Worm (Caenorhabditis elegans) whole organism, late embryonic: ENCODE results near the gene toe-2.

ENCODE experiments used
- C08G9.2 ChIP-seq: sonication (generic microtip); optimal IDR thresholded peaks from 2 replicates; lab custom pipeline; 2016; ENCODE audit warnings: mild to moderate bottlenecking, missing genetic modification characterization, moderate library complexity, missing compliant biosample characterization
- T23F11.4 ChIP-seq: fragments of 200-800 bp; sonication (Bioruptor generic); optimal IDR thresholded peaks from 2 replicates; lab custom pipeline; 2018; ENCODE audit warnings: mild to moderate bottlenecking, missing genetic modification characterization, missing compliant biosample characterization
- ceh-18 ChIP-seq: sonication (generic microtip); optimal IDR thresholded peaks from 2 replicates; lab custom pipeline; 2016; ENCODE audit warnings: missing genetic modification characterization, missing compliant biosample characterization
- ceh-2 ChIP-seq: sonication (generic microtip); optimal IDR thresholded peaks from 2 replicates; lab custom pipeline; 2016; ENCODE audit warnings: missing genotype, missing genetic modification characterization, missing compliant biosample characterization
- ceh-22 ChIP-seq: sonication (generic microtip); optimal IDR thresholded peaks from 2 replicates; lab custom pipeline; 2017; ENCODE audit warnings: missing biosample characterization, missing genetic modification characterization
- ceh-24 ChIP-seq: sonication (generic microtip); optimal IDR thresholded peaks from 2 replicates; lab custom pipeline; 2016; ENCODE audit warnings: mild to moderate bottlenecking, missing genetic modification characterization, missing compliant biosample characterization
- ceh-30 ChIP-seq: fragments of 150-350 bp; optimal IDR thresholded peaks from 2 replicates; lab custom pipeline; 2014; ENCODE audit warnings: missing biosample characterization, missing genetic modification characterization
- ceh-31 ChIP-seq: sonication (generic microtip); optimal IDR thresholded peaks from 2 replicates; lab custom pipeline; 2016; ENCODE audit warnings: missing genetic modification characterization, missing compliant biosample characterization
- ceh-34 ChIP-seq: sonication (generic microtip); optimal IDR thresholded peaks from 2 replicates; lab custom pipeline; 2016; ENCODE audit warnings: mild to moderate bottlenecking, missing genetic modification characterization, missing compliant biosample characterization
- ceh-45 ChIP-seq: fragments of 200-800 bp; sonication (Bioruptor generic); IDR thresholded peaks from 2 replicates; pipeline ENCODE4 v1.3.6; 2022; ENCODE audit warnings: missing genetic modification reagents, missing genetic modification characterization, missing compliant biosample characterization
- ceh-9 ChIP-seq: sonication (generic microtip); optimal IDR thresholded peaks from 2 replicates; lab custom pipeline; 2016; ENCODE audit warnings: mild to moderate bottlenecking, missing genetic modification characterization, inconsistent platforms, missing compliant biosample characterization
- che-1 ChIP-seq: sonication (generic microtip); optimal IDR thresholded peaks from 2 replicates; lab custom pipeline; 2016; ENCODE audit warnings: mild to moderate bottlenecking, missing genetic modification characterization, missing compliant biosample characterization
- dve-1 ChIP-seq: sonication (generic microtip); optimal IDR thresholded peaks from 2 replicates; lab custom pipeline; 2017; ENCODE audit warnings: antibody characterized with exemption, mild to moderate bottlenecking, missing genetic modification characterization, missing compliant biosample characterization
- elt-2 ChIP-seq: sonication (generic microtip); optimal IDR thresholded peaks from 2 replicates; lab custom pipeline; 2016; ENCODE audit warnings: missing genetic modification reagents, missing genetic modification characterization, missing compliant biosample characterization
- elt-4 ChIP-seq: sonication (generic microtip); optimal IDR thresholded peaks from 2 replicates; lab custom pipeline; 2016; ENCODE audit warnings: missing genetic modification characterization, missing compliant biosample characterization
- eyg-1 ChIP-seq: sonication (generic microtip); optimal IDR thresholded peaks from 2 replicates; lab custom pipeline; 2016; ENCODE audit warnings: missing genotype, missing genetic modification characterization, missing compliant biosample characterization
- fax-1 ChIP-seq: sonication (generic microtip); optimal IDR thresholded peaks from 2 replicates; lab custom pipeline; 2016; ENCODE audit warnings: missing genotype, missing genetic modification characterization, missing compliant biosample characterization
- fkh-6 ChIP-seq: sonication (generic microtip); optimal IDR thresholded peaks from 2 replicates; lab custom pipeline; 2016; ENCODE audit warnings: missing genetic modification characterization, missing compliant biosample characterization
- hlh-15 ChIP-seq: sonication (generic microtip); optimal IDR thresholded peaks from 2 replicates; lab custom pipeline; 2016; ENCODE audit warnings: missing genetic modification characterization, missing compliant biosample characterization
- hlh-30 ChIP-seq: sonication (generic microtip); optimal IDR thresholded peaks from 2 replicates; lab custom pipeline; 2017; ENCODE audit warnings: antibody characterized with exemption, missing genetic modification characterization, missing compliant biosample characterization; ENCODE audit not compliant: insufficient read depth
- lim-6 ChIP-seq: sonication (generic microtip); optimal IDR thresholded peaks from 2 replicates; lab custom pipeline; 2016; ENCODE audit warnings: missing genetic modification characterization, missing compliant biosample characterization
- lin-11 ChIP-seq: fragments of 200-800 bp; sonication (Bioruptor generic); optimal IDR thresholded peaks from 2 replicates; lab custom pipeline; 2018; ENCODE audit warnings: mild to moderate bottlenecking, missing genetic modification characterization, missing compliant biosample characterization
- madf-2 ChIP-seq: sonication (generic microtip); optimal IDR thresholded peaks from 2 replicates; lab custom pipeline; 2017; ENCODE audit warnings: missing genetic modification characterization, missing compliant biosample characterization
- mec-3 ChIP-seq: sonication (generic microtip); optimal IDR thresholded peaks from 2 replicates; lab custom pipeline; 2016; ENCODE audit warnings: borderline replicate concordance, missing genetic modification characterization, missing compliant biosample characterization
- nfya-1 ChIP-seq: sonication (generic microtip); optimal IDR thresholded peaks from 2 replicates; lab custom pipeline; 2017; ENCODE audit warnings: missing genetic modification characterization, mild to moderate bottlenecking, missing compliant biosample characterization, antibody characterized with exemption, moderate library complexity
- nhr-11 ChIP-seq: fragments of 150-350 bp; optimal IDR thresholded peaks from 2 replicates; lab custom pipeline; 2014; ENCODE audit warnings: missing biosample characterization, missing genetic modification characterization
- npax-4 ChIP-seq: sonication (generic microtip); optimal IDR thresholded peaks from 2 replicates; lab custom pipeline; 2016; ENCODE audit warnings: missing genetic modification characterization, missing compliant biosample characterization
- odd-2 ChIP-seq: sonication (generic microtip); optimal IDR thresholded peaks from 2 replicates; lab custom pipeline; 2017; ENCODE audit warnings: antibody characterized with exemption, mild to moderate bottlenecking, missing genetic modification characterization, missing compliant biosample characterization
- pax-1 ChIP-seq: fragments of 150-350 bp; optimal IDR thresholded peaks from 2 replicates; lab custom pipeline; 2014; ENCODE audit warnings: missing biosample characterization, missing genetic modification characterization
- pha-2 ChIP-seq: sonication (generic microtip); optimal IDR thresholded peaks from 2 replicates; lab custom pipeline; 2017; ENCODE audit warnings: mild to moderate bottlenecking, missing genetic modification characterization, missing compliant biosample characterization
- pqm-1 ChIP-seq: sonication (generic microtip); optimal IDR thresholded peaks from 2 replicates; lab custom pipeline; 2016; ENCODE audit warnings: missing genetic modification characterization, missing compliant biosample characterization
- rnt-1 ChIP-seq: sonication (generic microtip); optimal IDR thresholded peaks from 2 replicates; lab custom pipeline; 2016; ENCODE audit warnings: missing genetic modification characterization, missing compliant biosample characterization
- sox-2 ChIP-seq: fragments of 200-800 bp; sonication (Bioruptor generic); IDR thresholded peaks from 2 replicates; pipeline ENCODE4 v1.3.6; 2022; ENCODE audit warnings: missing genetic modification reagents, missing genetic modification characterization, missing compliant biosample characterization
- sox-4 ChIP-seq: sonication (generic microtip); optimal IDR thresholded peaks from 2 replicates; lab custom pipeline; 2017; ENCODE audit warnings: mild to moderate bottlenecking, missing genetic modification characterization, inconsistent platforms, missing compliant biosample characterization
- syd-9 ChIP-seq: sonication (generic microtip); optimal IDR thresholded peaks from 2 replicates; lab custom pipeline; 2016; ENCODE audit warnings: mild to moderate bottlenecking, missing genetic modification characterization, moderate library complexity, missing compliant biosample characterization
- tbx-2 ChIP-seq: sonication (generic microtip); optimal IDR thresholded peaks from 2 replicates; lab custom pipeline; 2016; ENCODE audit warnings: missing genetic modification characterization, missing compliant biosample characterization
- unc-3 ChIP-seq, 2 experiments: fragments of 200-800 bp in 1 of 2; sonication (Bioruptor generic) in 1 of 2; sonication (generic microtip) in 1 of 2; conservative IDR thresholded peaks in 1 of 2; optimal IDR thresholded peaks in 1 of 2; 2 replicates each; pipeline versions ENCODE4 v1.3.6 to Lab custom; 2016 to 2022; ENCODE audit warnings: missing compliant biosample characterization in 2 of 2, missing genetic modification characterization in 2 of 2, missing genetic modification reagents in 1 of 2
- unc-42 ChIP-seq: sonication (generic microtip); optimal IDR thresholded peaks from 2 replicates; lab custom pipeline; 2016; ENCODE audit warnings: missing genotype, missing genetic modification characterization, missing compliant biosample characterization
- unc-55 ChIP-seq: sonication (generic microtip); optimal IDR thresholded peaks from 2 replicates; lab custom pipeline; 2017; ENCODE audit warnings: missing biosample characterization, missing genetic modification reagents, missing genetic modification characterization
- zip-5 ChIP-seq: sonication (generic microtip); optimal IDR thresholded peaks from 2 replicates; lab custom pipeline; 2016; ENCODE audit warnings: missing genetic modification characterization, missing compliant biosample characterization
- ztf-16 ChIP-seq: sonication (generic microtip); optimal IDR thresholded peaks from 2 replicates; lab custom pipeline; 2017; ENCODE audit warnings: missing genetic modification characterization, missing compliant biosample characterization

The toe-2 gene

DNA sequence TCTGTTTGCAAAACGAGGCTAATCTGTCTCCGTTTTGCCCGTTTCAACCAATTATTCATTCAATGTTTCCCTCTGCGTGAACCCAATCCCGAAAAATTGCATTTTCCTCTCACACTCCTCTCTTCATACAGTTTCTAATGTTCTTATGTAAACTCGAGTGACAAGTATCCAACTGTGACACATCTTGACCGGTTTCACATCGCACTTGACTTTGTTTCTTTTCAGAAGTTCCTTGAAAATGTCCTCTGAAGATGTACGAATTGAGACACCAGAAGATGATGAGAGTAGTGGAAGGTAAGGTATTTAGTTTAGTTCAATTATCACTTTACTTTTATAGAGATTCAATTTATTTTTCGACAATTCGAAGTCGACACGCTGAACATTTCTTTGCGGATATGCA, 10.8 kb upstream of the toe-2 start, which contains the start of gene abcx-1:
TSS of gene abcx-1 (plus strand) at position 224 of the 400 bp plus-strand sequence.
- TF ChIP-seq ceh-2 (tag; lab: Kevin White, UChicago) (no peak), ceh-34 (tag; lab: Kevin White, UChicago) (no peak), rnt-1 (tag; lab: Kevin White, UChicago) (no peak), pax-1 (no peak), sox-2 (GFP tag; lab: Robert Waterston, UW) (no peak), unc-42 (tag; lab: Kevin White, UChicago) (no peak), lim-6 (tag; lab: Kevin White, UChicago) (no peak), ceh-22 (tag; lab: Kevin White, UChicago) (no peak), fkh-6 (tag; lab: Kevin White, UChicago) (no peak), tbx-2 (no peak), fax-1 (tag; lab: Kevin White, UChicago) (no peak), unc-3 (GFP tag; conservative IDR thresholded peaks at IDR 0.05; lab: Robert Waterston, UW) (no peak), unc-3 (tag; optimal IDR thresholded peaks at IDR 0.05; lab: Kevin White, UChicago) (no peak), unc-55 (GFP tag; lab: Kevin White, UChicago) (no peak), hlh-30 (tag; lab: Kevin White, UChicago) (no peak), che-1 (tag; lab: Kevin White, UChicago) (no peak), nfya-1 (tag; lab: Kevin White, UChicago) (no peak), pqm-1 (tag; lab: Kevin White, UChicago) (no peak), sox-4 (tag; lab: Kevin White, UChicago) (no peak)

- TF ChIP-seq zip-5: no peak
- TF ChIP-seq C08G9.2 (tag; lab: Kevin White, UChicago): no peak
- TF ChIP-seq pha-2 (tag; lab: Kevin White, UChicago): no peak
- no peak for TF ChIP-seq ceh-9 (tag; lab: Kevin White, UChicago)
- no peak for TF ChIP-seq rnt-1 (tag; lab: Kevin White, UChicago)
- no peak for TF ChIP-seq ceh-2 (tag; lab: Kevin White, UChicago)
- TF ChIP-seq madf-2 (tag; lab: Kevin White, UChicago): no peak
- no peak for TF ChIP-seq elt-2 (tag; lab: Kevin White, UChicago)
- no peak for TF ChIP-seq fax-1 (tag; lab: Kevin White, UChicago)
- TF ChIP-seq, all 69 proteins: peak for 0
Measured at ce11 chrII:6531527-6531926, 10.3 kb upstream of the toe-2 start, which contains the start of gene abch-1. Gene abch-1, minus strand, starts transcription at chrII:6531627.

DNA sequence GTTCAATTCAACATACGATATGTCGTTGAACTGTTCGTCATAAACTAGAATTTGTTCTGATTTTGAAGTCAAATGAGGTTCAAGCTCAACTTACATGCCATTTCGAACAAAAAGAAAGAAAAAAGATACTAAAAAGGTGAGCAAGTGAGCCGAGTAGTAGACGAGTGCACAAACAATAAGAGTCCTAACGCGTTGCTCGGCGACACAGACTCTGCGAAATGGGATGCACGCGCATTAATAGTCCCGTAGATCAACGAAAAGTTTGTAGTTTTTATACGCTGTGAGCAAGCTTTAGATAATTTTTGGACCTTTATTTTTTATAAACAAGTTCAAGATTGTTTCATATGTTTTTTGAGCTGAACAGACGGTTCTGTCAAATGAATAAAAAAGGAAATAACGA, 7.4 kb upstream of the toe-2 start, which contains the start of gene C56E6.4:
TSS of gene C56E6.4 (minus strand) at position 101 of the 400 bp plus-strand sequence.
- TF ChIP-seq mec-3: no peak
- TF ChIP-seq T23F11.4 (GFP tag; lab: Kevin White, UChicago): no peak
- no peak for TF ChIP-seq ceh-2 (tag; lab: Kevin White, UChicago)
- no peak for TF ChIP-seq lin-11 (tag; lab: Kevin White, UChicago)
- TF ChIP-seq hlh-15 (tag; lab: Kevin White, UChicago): no peak
- TF ChIP-seq ceh-30 (tag; lab: Kevin White, UChicago): no peak
- TF ChIP-seq ceh-45 (GFP tag; lab: Robert Waterston, UW): no peak
- TF ChIP-seq elt-4 (tag; lab: Kevin White, UChicago): no peak
- TF ChIP-seq ceh-18 (tag; lab: Kevin White, UChicago): no peak
- no peak for TF ChIP-seq pqm-1 (tag; lab: Kevin White, UChicago)
- TF ChIP-seq madf-2 (tag; lab: Kevin White, UChicago): no peak
- TF ChIP-seq C08G9.2 (tag; lab: Kevin White, UChicago): no peak
- no peak for TF ChIP-seq nfya-1 (tag; lab: Kevin White, UChicago)
- TF ChIP-seq, all 69 proteins: peak for 0

DNA sequence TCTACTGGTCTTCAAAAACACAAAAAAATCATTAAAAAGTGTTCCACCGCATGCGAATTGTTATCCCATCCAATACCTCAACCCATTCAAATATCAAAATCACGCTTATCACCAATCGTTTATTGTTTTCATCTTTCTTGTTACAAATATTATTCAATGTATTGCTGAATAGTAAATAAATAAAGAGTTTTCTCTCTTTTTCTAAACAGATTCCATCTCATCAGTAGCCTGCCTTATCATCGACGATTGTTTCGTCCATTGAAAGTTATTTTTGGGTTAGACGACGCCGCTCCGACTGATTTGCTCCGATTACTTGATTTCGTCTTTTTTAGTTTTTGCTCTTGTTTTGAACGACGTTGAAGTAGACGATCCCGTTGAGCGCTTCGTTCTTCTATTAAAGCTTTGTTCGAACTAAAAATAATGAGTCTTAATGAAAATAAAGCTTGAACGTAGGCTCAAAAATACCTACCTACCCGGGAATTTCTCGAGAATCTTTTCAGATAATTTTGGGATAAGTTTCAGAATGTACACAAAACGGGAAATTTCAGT, 5.0 kb upstream of the toe-2 start:
- TF ChIP-seq syd-9 (tag; lab: Kevin White, UChicago) (no peak), pax-1 (no peak), npax-4 (tag; lab: Kevin White, UChicago) (no peak), eyg-1 (tag; lab: Kevin White, UChicago) (no peak), ceh-34 (tag; lab: Kevin White, UChicago) (no peak), unc-3 (GFP tag; conservative IDR thresholded peaks at IDR 0.05; lab: Robert Waterston, UW) (no peak), unc-3 (tag; optimal IDR thresholded peaks at IDR 0.05; lab: Kevin White, UChicago) (no peak), hlh-15 (tag; lab: Kevin White, UChicago) (no peak), dve-1 (tag; lab: Kevin White, UChicago) (no peak), odd-2 (no peak), nhr-11 (tag; lab: Kevin White, UChicago) (no peak), unc-42 (tag; lab: Kevin White, UChicago) (no peak), pha-2 (tag; lab: Kevin White, UChicago) (no peak), ztf-16 (no peak), ceh-9 (tag; lab: Kevin White, UChicago) (no peak), ceh-31 (no peak), ceh-24 (tag; lab: Kevin White, UChicago) (no peak), lim-6 (tag; lab: Kevin White, UChicago) (no peak), ceh-45 (GFP tag; lab: Robert Waterston, UW) (no peak)
- TF ChIP-seq, all 69 proteins: peak for 0
